Fruit fly (Drosophila melanogaster) S2 (cell line): ENCODE data around the gene Doc2.

Experiments used
- CG8478 ChIP-seq: fragments of >200 bp; optimal IDR thresholded peaks from 2 replicates; lab custom pipeline; 2018
- CTCF ChIP-seq, 2 experiments: fragments of >200 bp; optimal IDR thresholded peaks; 2 replicates each; lab custom pipeline; 2018

DNA sequence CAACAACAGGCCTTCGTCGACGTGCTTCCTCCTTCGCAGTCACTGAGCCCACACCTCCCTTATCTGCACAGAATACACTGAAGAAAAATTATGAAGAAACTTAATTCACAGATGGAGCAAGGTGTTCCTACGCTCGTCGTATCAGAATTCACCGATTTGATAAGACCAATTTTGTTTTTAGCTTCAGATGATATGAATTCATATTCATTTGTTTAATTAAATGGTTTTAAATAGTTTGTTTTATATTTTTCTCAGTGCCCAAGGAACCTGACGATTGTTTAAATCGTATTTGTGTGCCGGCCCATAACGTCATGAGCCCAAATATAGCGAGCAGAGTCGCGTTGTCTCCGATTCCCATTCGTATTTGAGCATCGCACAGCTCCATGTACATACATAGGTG lies 4.6 kb upstream of the Doc2 start:
- TF ChIP-seq CG8478 (lab: Kevin White, UChicago) (no peak), CTCF (optimal IDR thresholded peaks at IDR 0.05; lab: Kevin White, UChicago) (no peak)
